Worm (Caenorhabditis elegans): ENCODE results near the gene sut-1.
A peak's percentile ranks its signal among the peaks of the same experiment; 100 is the strongest.

Gene sut-1

ce11 chrII:1123208-1123607 lies at the start of gene sut-1, which contains the start of gene eri-3:
TSS of gene sut-1 (minus strand) at chrII:1123265.
TSS of gene eri-3 (plus strand) at chrII:1123534.
- no peak for TF ChIP-seq mxl-2 (GFP tag; conservative IDR thresholded peaks at IDR 0.05)
- TF ChIP-seq mes-2 (tag; optimal IDR thresholded peaks at IDR 0.05; ENCODE audit: poor library complexity, severe bottlenecking) = peak; percentile 68

- TF ChIP-seq aly-2 (tag; optimal IDR thresholded peaks at IDR 0.05) = no peak
- TF ChIP-seq ceh-20 (GFP tag; IDR thresholded peaks at IDR 0.05) = no peak
- no peak for TF ChIP-seq D1046.2 (GFP tag; IDR thresholded peaks at IDR 0.05)
- no peak for TF ChIP-seq nhr-237 (tag; optimal IDR thresholded peaks at IDR 0.05)
- TF ChIP-seq gei-8 (GFP tag; optimal IDR thresholded peaks at IDR 0.05) = no peak
- TF ChIP-seq pqm-1 (tag; optimal IDR thresholded peaks at IDR 0.05) = peak; percentile 62
- TF ChIP-seq ceh-44 (GFP tag; IDR thresholded peaks at IDR 0.05) = no peak
- no peak for TF ChIP-seq spr-3 (GFP tag; optimal IDR thresholded peaks at IDR 0.05)
- TF ChIP-seq lin-1 (GFP tag; IDR thresholded peaks at IDR 0.05) = no peak
- no peak for TF ChIP-seq dmd-9 (GFP tag; IDR thresholded peaks at IDR 0.05)
- no peak for TF ChIP-seq zag-1 (tag; optimal IDR thresholded peaks at IDR 0.05)
- TF ChIP-seq hlh-11 (tag; optimal IDR thresholded peaks at IDR 0.05) = no peak
- TF ChIP-seq cey-2 (tag; optimal IDR thresholded peaks at IDR 0.05; ENCODE audit: borderline replicate concordance, insufficient read depth) = no peak
- TF ChIP-seq ztf-7 (tag; optimal IDR thresholded peaks at IDR 0.05) = no peak
- 0 out of 2 replicates have a peak, but pooled peaks have one; percentile 26 for TF ChIP-seq dmd-6 (GFP tag; IDR thresholded peaks at IDR 0.05)
- TF ChIP-seq arid-1 (GFP tag; conservative IDR thresholded peaks at IDR 0.05) = no peak
- no peak for TF ChIP-seq nhr-10 (tag; optimal IDR thresholded peaks at IDR 0.05)
- TF ChIP-seq nhr-25 (tag; optimal IDR thresholded peaks at IDR 0.05; ENCODE audit: borderline replicate concordance, insufficient read depth) = no peak
- no peak for TF ChIP-seq madf-5 (GFP tag; IDR thresholded peaks at IDR 0.05)
- TF ChIP-seq zfp-3 (GFP tag; conservative IDR thresholded peaks at IDR 0.05) = no peak
- peak; percentile 62 for TF ChIP-seq nhr-28 (tag; optimal IDR thresholded peaks at IDR 0.05)
- no peak for TF ChIP-seq ces-1 (GFP tag; optimal IDR thresholded peaks at IDR 0.05)
- TF ChIP-seq ceh-62 (tag; optimal IDR thresholded peaks at IDR 0.05) = no peak
- no peak for TF ChIP-seq lin-13 (GFP tag; optimal IDR thresholded peaks at IDR 0.05)
- no peak for TF ChIP-seq egl-43 (GFP tag; IDR thresholded peaks at IDR 0.05)
- no peak for TF ChIP-seq zip-11 (GFP tag; IDR thresholded peaks at IDR 0.05)
- TF ChIP-seq php-3 (GFP tag; IDR thresholded peaks at IDR 0.05) = 0 out of 2 replicates have a peak, but pooled peaks have one; percentile 26
- TF ChIP-seq zfp-2 (tag; optimal IDR thresholded peaks at IDR 0.05) = no peak
- TF ChIP-seq lsy-2 (tag; optimal IDR thresholded peaks at IDR 0.05) = no peak
- TF ChIP-seq sdz-12 (GFP tag; optimal IDR thresholded peaks at IDR 0.05) = no peak
- TF ChIP-seq snpc-4 (tag; optimal IDR thresholded peaks at IDR 0.05) = no peak
- no peak for TF ChIP-seq nhr-111 (GFP tag; optimal IDR thresholded peaks at IDR 0.05)
- TF ChIP-seq mes-2 (tag; optimal IDR thresholded peaks at IDR 0.05; ENCODE audit: poor library complexity, severe bottlenecking) = no peak
- no peak for TF ChIP-seq nhr-11 (tag; optimal IDR thresholded peaks at IDR 0.05)
- no peak for TF ChIP-seq mdl-1 (tag; optimal IDR thresholded peaks at IDR 0.05)
- no peak for TF ChIP-seq fos-1 (tag; optimal IDR thresholded peaks at IDR 0.05)
- no peak for TF ChIP-seq daf-16 (GFP tag; optimal IDR thresholded peaks at IDR 0.05)
- TF ChIP-seq daf-16 (tag; optimal IDR thresholded peaks at IDR 0.05) = peak; percentile 85
Observed at ce11 chrII:1172080-1172575, 49.1 kb upstream of the sut-1 start, which contains the start of gene dlhd-1. TSS of gene dlhd-1 (minus strand) at chrII:1172130.

- no peak for TF ChIP-seq zfp-2 (tag; optimal IDR thresholded peaks at IDR 0.05)
- no peak for TF ChIP-seq snpc-1.2 (GFP tag; IDR thresholded peaks at IDR 0.05)
- TF ChIP-seq attf-4 (tag; optimal IDR thresholded peaks at IDR 0.05) = no peak
- TF ChIP-seq unc-62 (GFP tag; optimal IDR thresholded peaks at IDR 0.05 in 1 of 2) = peak in 1 of 2 experiments; percentile 94
- TF ChIP-seq unc-62 (tag; optimal IDR thresholded peaks at IDR 0.05) = no peak
Observed at ce11 chrII:1170842-1171241, 47.8 kb upstream of the sut-1 start.
